ENCODE assay signal across 3 fruit fly cellular contexts in the genomic region with DNA sequence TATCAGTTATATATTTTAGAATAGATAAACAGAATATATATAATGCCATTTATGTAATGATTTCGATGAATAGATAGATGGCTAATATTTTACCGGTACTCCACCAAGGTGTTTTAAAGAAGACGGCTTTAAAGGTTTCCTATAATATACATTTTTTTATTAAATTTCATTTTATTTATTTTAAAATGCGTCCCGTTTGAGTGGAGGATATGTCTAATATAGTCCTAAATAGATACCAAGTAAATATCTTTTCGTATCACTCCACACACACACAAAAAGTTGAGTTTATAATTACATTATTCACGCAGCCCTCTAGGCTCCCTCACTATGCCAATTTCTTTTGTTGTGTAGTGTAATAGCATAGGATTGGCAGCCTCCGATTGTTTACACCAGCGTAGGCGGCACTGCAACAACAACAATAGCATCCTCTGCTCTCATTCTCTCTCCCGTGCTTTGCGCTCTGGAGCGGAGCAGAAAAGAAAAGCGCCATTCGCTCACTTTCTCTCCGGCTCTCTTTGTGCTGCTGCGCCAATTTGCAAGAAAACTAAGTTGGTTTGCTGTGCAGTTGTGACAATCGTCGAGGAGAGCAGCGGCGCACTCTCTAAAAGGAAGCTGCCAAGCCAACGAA.
TF ChIP-seq lines count a peak whose summit lies in the region.

CG12768 (plus strand) TSS at position 578 of the 628 bp plus-strand sequence.

TF ChIP-seq in whole organism, embryonic, 481 proteins besides CTCF, POLR2A, EP300 and RAD21 (continued from another document and continues in another):
- TF ChIP-seq sd (tag; optimal IDR thresholded peaks at IDR 0.05; lab: Kevin White, UChicago) = no peak
- TF ChIP-seq al (GFP tag; IDR thresholded peaks at IDR 0.05; lab: Robert Waterston, UW) = no peak
- no peak for TF ChIP-seq mam (GFP tag; optimal IDR thresholded peaks at IDR 0.05; lab: Kevin White, UChicago)
- TF ChIP-seq CG7357 (GFP tag; IDR thresholded peaks at IDR 0.05; lab: Robert Waterston, UW) = no peak
- no peak for TF ChIP-seq CG30020 (tag; optimal IDR thresholded peaks at IDR 0.05; lab: Kevin White, UChicago)
- TF ChIP-seq CG17829 (tag; optimal IDR thresholded peaks at IDR 0.05; lab: Kevin White, UChicago) = no peak
- TF ChIP-seq CG11398 (GFP tag; optimal IDR thresholded peaks at IDR 0.05; lab: Kevin White, UChicago) = no peak
- TF ChIP-seq ems (GFP tag; optimal IDR thresholded peaks at IDR 0.05; lab: Kevin White, UChicago) = no peak
- peak; percentile 35 for TF ChIP-seq CoRest (tag; optimal IDR thresholded peaks at IDR 0.05; lab: Kevin White, UChicago)
- TF ChIP-seq Camta (GFP tag; optimal IDR thresholded peaks at IDR 0.05; lab: Kevin White, UChicago) = no peak
- no peak for TF ChIP-seq CG7372 (GFP tag; IDR thresholded peaks at IDR 0.05; lab: Robert Waterston, UW)
- TF ChIP-seq CG9932 (GFP tag; IDR thresholded peaks at IDR 0.05; lab: Robert Waterston, UW) = no peak
- TF ChIP-seq CG11504 (tag; optimal IDR thresholded peaks at IDR 0.05; lab: Kevin White, UChicago) = peak; percentile 9
- peak; percentile 6 for TF ChIP-seq CG1233 (GFP tag; optimal IDR thresholded peaks at IDR 0.05; lab: Kevin White, UChicago)
- TF ChIP-seq Hey (tag; optimal IDR thresholded peaks at IDR 0.05; lab: Kevin White, UChicago) = no peak
- no peak for TF ChIP-seq cato (GFP tag; optimal IDR thresholded peaks at IDR 0.05; lab: Kevin White, UChicago; ENCODE audit: borderline replicate concordance)
- TF ChIP-seq NC2α (GFP tag; optimal IDR thresholded peaks at IDR 0.05; lab: Kevin White, UChicago) = no peak
- TF ChIP-seq B-H2 (GFP tag; optimal IDR thresholded peaks at IDR 0.05; lab: Kevin White, UChicago) = no peak
- no peak for TF ChIP-seq CG14441 (GFP tag; IDR thresholded peaks at IDR 0.05; lab: Robert Waterston, UW)
- TF ChIP-seq Sin3A (optimal IDR thresholded peaks at IDR 0.05; lab: Kevin White, UChicago) = no peak
- no peak for TF ChIP-seq chm (GFP tag; IDR thresholded peaks at IDR 0.05; lab: Robert Waterston, UW)
- no peak for TF ChIP-seq ERR (GFP tag; optimal IDR thresholded peaks at IDR 0.05; lab: Kevin White, UChicago)
- TF ChIP-seq CG4730 (GFP tag; IDR thresholded peaks at IDR 0.05; lab: Robert Waterston, UW) = no peak
- no peak for TF ChIP-seq CG18011 (GFP tag; optimal IDR thresholded peaks at IDR 0.05; lab: Kevin White, UChicago)
- TF ChIP-seq gt (GFP tag; IDR thresholded peaks at IDR 0.05; lab: Robert Waterston, UW) = no peak
- TF ChIP-seq Lpt (GFP tag; optimal IDR thresholded peaks at IDR 0.05; lab: Kevin White, UChicago) = no peak
- TF ChIP-seq Dip3 (GFP tag; optimal IDR thresholded peaks at IDR 0.05; lab: Kevin White, UChicago) = no peak
- no peak for TF ChIP-seq E2f1 (GFP tag; IDR thresholded peaks at IDR 0.05; lab: Robert Waterston, UW)
- TF ChIP-seq shn (GFP tag; optimal IDR thresholded peaks at IDR 0.05; lab: Kevin White, UChicago) = no peak
- no peak for TF ChIP-seq esg (GFP tag; conservative IDR thresholded peaks at IDR 0.05; lab: Robert Waterston, UW)
- TF ChIP-seq Mrtf (GFP tag; IDR thresholded peaks at IDR 0.05; lab: Robert Waterston, UW) = no peak
- TF ChIP-seq CG7271 (tag; optimal IDR thresholded peaks at IDR 0.05; lab: Kevin White, UChicago) = no peak
- no peak for TF ChIP-seq CG14050 (GFP tag; IDR thresholded peaks at IDR 0.05; lab: Robert Waterston, UW)
- TF ChIP-seq Scr (GFP tag; IDR thresholded peaks at IDR 0.05; lab: Robert Waterston, UW; ENCODE audit: partially characterized antibody) = no peak
- TF ChIP-seq exex (tag; optimal IDR thresholded peaks at IDR 0.05; lab: Kevin White, UChicago) = no peak
- TF ChIP-seq CG10543 (GFP tag; optimal IDR thresholded peaks at IDR 0.05; lab: Kevin White, UChicago) = no peak
- no peak for TF ChIP-seq CG18764 (GFP tag; optimal IDR thresholded peaks at IDR 0.05; lab: Kevin White, UChicago)
- no peak for TF ChIP-seq schlank (tag; optimal IDR thresholded peaks at IDR 0.05; lab: Kevin White, UChicago)
- TF ChIP-seq D19A (tag; optimal IDR thresholded peaks at IDR 0.05; lab: Kevin White, UChicago) = peak; percentile 14
- peak; percentile 9 for TF ChIP-seq CG15269 (tag; optimal IDR thresholded peaks at IDR 0.05; lab: Kevin White, UChicago)
- TF ChIP-seq CG11723 (GFP tag; optimal IDR thresholded peaks at IDR 0.05; lab: Kevin White, UChicago) = no peak
- TF ChIP-seq cad (GFP tag; optimal IDR thresholded peaks at IDR 0.05; lab: Kevin White, UChicago) = no peak
- TF ChIP-seq slp2 (GFP tag; optimal IDR thresholded peaks at IDR 0.05; lab: Kevin White, UChicago) = no peak
- TF ChIP-seq Med (GFP tag; lab: Kevin White, UChicago) = no peak

TF ChIP-seq in whole organism, prepupa, 60 proteins besides CTCF, POLR2A, EP300 and RAD21 (continued from another document):
- TF ChIP-seq CG8319 (GFP tag; optimal IDR thresholded peaks at IDR 0.05; lab: Kevin White, UChicago) = no peak
- peak; percentile 37 for TF ChIP-seq CG8632 (GFP tag; optimal IDR thresholded peaks at IDR 0.05; lab: Kevin White, UChicago)
- TF ChIP-seq CG8119 (GFP tag; IDR thresholded peaks at IDR 0.05; lab: Robert Waterston, UW) = no peak
- TF ChIP-seq Sox102F (GFP tag; optimal IDR thresholded peaks at IDR 0.05; lab: Kevin White, UChicago) = no peak
- peak; percentile 49 for TF ChIP-seq CG34406 (GFP tag; optimal IDR thresholded peaks at IDR 0.05; lab: Kevin White, UChicago)
- peak in 1 of 2 experiments; percentile 48 for TF ChIP-seq salr (GFP tag; optimal IDR thresholded peaks at IDR 0.05; lab: Kevin White, UChicago)
- peak; percentile 37 to 55 for TF ChIP-seq ss (GFP tag; optimal IDR thresholded peaks at IDR 0.05; lab: Kevin White, UChicago)
- TF ChIP-seq Sox15 (GFP tag; optimal IDR thresholded peaks at IDR 0.05; lab: Kevin White, UChicago) = peak; percentile 3
- no peak for TF ChIP-seq Ets21C (GFP tag; optimal IDR thresholded peaks at IDR 0.05; lab: Kevin White, UChicago)
- no peak for TF ChIP-seq CG15336 (GFP tag; IDR thresholded peaks at IDR 0.05; lab: Robert Waterston, UW)
- TF ChIP-seq CG7368 (GFP tag; optimal IDR thresholded peaks at IDR 0.05; lab: Kevin White, UChicago) = no peak
- peak; percentile 41 for TF ChIP-seq Eip78C (GFP tag; lab: Kevin White, UChicago)
- TF ChIP-seq fd85E (GFP tag; optimal IDR thresholded peaks at IDR 0.05; lab: Kevin White, UChicago) = no peak
- peak; percentile 27 for TF ChIP-seq Hr39 (GFP tag; optimal IDR thresholded peaks at IDR 0.05; lab: Kevin White, UChicago)
- 0 out of 3 replicates have a peak, but pooled peaks have one; percentile 34 for TF ChIP-seq eg (GFP tag; IDR thresholded peaks at IDR 0.05; lab: Robert Waterston, UW)
- TF ChIP-seq CG6854 (GFP tag; optimal IDR thresholded peaks at IDR 0.05; lab: Kevin White, UChicago) = no peak
- no peak for TF ChIP-seq CG11762 (GFP tag; optimal IDR thresholded peaks at IDR 0.05; lab: Kevin White, UChicago; ENCODE audit: insufficient read depth)
- TF ChIP-seq achi (GFP tag; optimal IDR thresholded peaks at IDR 0.05; lab: Kevin White, UChicago) = peak; percentile 37
- peak; percentile 47 for TF ChIP-seq CG16779 (tag; optimal IDR thresholded peaks at IDR 0.05; lab: Kevin White, UChicago)
- TF ChIP-seq fkh (GFP tag; optimal IDR thresholded peaks at IDR 0.05; lab: Kevin White, UChicago) = no peak
- no peak for TF ChIP-seq CG11902 (GFP tag; optimal IDR thresholded peaks at IDR 0.05; lab: Kevin White, UChicago)
- TF ChIP-seq CG1621 (tag; optimal IDR thresholded peaks at IDR 0.05; lab: Kevin White, UChicago) = peak; percentile 15
- peak; percentile 54 for TF ChIP-seq CG4318 (GFP tag; optimal IDR thresholded peaks at IDR 0.05; lab: Kevin White, UChicago)
- TF ChIP-seq svp (GFP tag; lab: Kevin White, UChicago) = peak; percentile 70
- TF ChIP-seq pdm3 (GFP tag; optimal IDR thresholded peaks at IDR 0.05; lab: Kevin White, UChicago) = peak; percentile 30
- TF ChIP-seq CG11294 (GFP tag; IDR thresholded peaks at IDR 0.05; lab: Robert Waterston, UW) = no peak
- TF ChIP-seq cyc (GFP tag; optimal IDR thresholded peaks at IDR 0.05; lab: Kevin White, UChicago) = no peak
- TF ChIP-seq CG3032 (tag; optimal IDR thresholded peaks at IDR 0.05; lab: Kevin White, UChicago) = peak; percentile 65
- peak; percentile 4 for TF ChIP-seq Sox14 (GFP tag; optimal IDR thresholded peaks at IDR 0.05; lab: Kevin White, UChicago)
- TF ChIP-seq Smox (GFP tag; optimal IDR thresholded peaks at IDR 0.05; lab: Kevin White, UChicago) = no peak
- no peak for TF ChIP-seq CG31627 (GFP tag; optimal IDR thresholded peaks at IDR 0.05; lab: Kevin White, UChicago)
- TF ChIP-seq Lpt (GFP tag; optimal IDR thresholded peaks at IDR 0.05; lab: Kevin White, UChicago) = no peak
- no peak for TF ChIP-seq Eip75B (GFP tag; optimal IDR thresholded peaks at IDR 0.05; lab: Kevin White, UChicago)
- TF ChIP-seq Met (GFP tag; optimal IDR thresholded peaks at IDR 0.05; lab: Kevin White, UChicago) = peak; percentile 7
- no peak for TF ChIP-seq Eip93F (GFP tag; optimal IDR thresholded peaks at IDR 0.05; lab: Kevin White, UChicago)
- peak; percentile 45 for TF ChIP-seq CG6276 (GFP tag; optimal IDR thresholded peaks at IDR 0.05; lab: Kevin White, UChicago)
- no peak for TF ChIP-seq dac (GFP tag; optimal IDR thresholded peaks at IDR 0.05; lab: Kevin White, UChicago)
- TF ChIP-seq spab (GFP tag; optimal IDR thresholded peaks at IDR 0.05; lab: Kevin White, UChicago) = peak; percentile 67
- TF ChIP-seq topi (GFP tag; optimal IDR thresholded peaks at IDR 0.05; lab: Kevin White, UChicago) = peak; percentile 16
TF ChIP-seq in whole organism, prepupa: peak in this region for 33.

TF ChIP-seq in whole organism, wandering third instar larva, 38 proteins besides CTCF, POLR2A, EP300 and RAD21 (continued from another document):
- no peak for TF ChIP-seq OdsH (GFP tag; optimal IDR thresholded peaks at IDR 0.05; lab: Kevin White, UChicago)
- TF ChIP-seq dl (GFP tag; optimal IDR thresholded peaks at IDR 0.05; lab: Kevin White, UChicago; ENCODE audit: insufficient read depth in 1 of 2, partially characterized antibody in 2 of 2) = peak; percentile 61 to 62
- peak; percentile 16 for TF ChIP-seq psq (GFP tag; optimal IDR thresholded peaks at IDR 0.05; lab: Kevin White, UChicago)
- TF ChIP-seq Rel (GFP tag; optimal IDR thresholded peaks at IDR 0.05; lab: Kevin White, UChicago) = no peak
- TF ChIP-seq Rel (tag; optimal IDR thresholded peaks at IDR 0.05; lab: Kevin White, UChicago) = no peak
- no peak for TF ChIP-seq Myc (optimal IDR thresholded peaks at IDR 0.05; lab: Kevin White, UChicago)
- TF ChIP-seq Hr83 (GFP tag; optimal IDR thresholded peaks at IDR 0.05; lab: Kevin White, UChicago; ENCODE audit: poor library complexity, severe bottlenecking) = no peak
- TF ChIP-seq fru (GFP tag; optimal IDR thresholded peaks at IDR 0.05; lab: Kevin White, UChicago) = peak; percentile 2
- TF ChIP-seq brk (GFP tag; optimal IDR thresholded peaks at IDR 0.05; lab: Kevin White, UChicago) = no peak
- no peak for TF ChIP-seq CG9705 (GFP tag; optimal IDR thresholded peaks at IDR 0.05; lab: Kevin White, UChicago)
- TF ChIP-seq jim (GFP tag; optimal IDR thresholded peaks at IDR 0.05; lab: Kevin White, UChicago) = no peak
TF ChIP-seq in whole organism, wandering third instar larva: peak in this region for 8.
